Worm (Caenorhabditis elegans) whole organism, young adult: ENCODE data around the gene gck-4.

Experiments
- C06A6.2 ChIP-seq: fragments of 200-800 bp; sonication (Bioruptor generic); conservative IDR thresholded peaks from 2 replicates; pipeline ENCODE4 v1.3.6; 2022; ENCODE audit warnings: missing genetic modification characterization, missing compliant biosample characterization
- F22D6.2 ChIP-seq: sonication (generic microtip); optimal IDR thresholded peaks from 2 replicates; lab custom pipeline; 2016; ENCODE audit warnings: mild to moderate bottlenecking, missing genetic modification characterization, missing compliant biosample characterization
- F23B12.7 ChIP-seq: sonication (generic microtip); optimal IDR thresholded peaks from 2 replicates; lab custom pipeline; 2017; ENCODE audit warnings: missing genetic modification characterization, mild to moderate bottlenecking, missing compliant biosample characterization, antibody characterized with exemption, moderate library complexity; ENCODE audit not compliant: insufficient read depth
- Y53G8AR.9 ChIP-seq: fragments of 200-800 bp; sonication (Bioruptor generic); conservative IDR thresholded peaks from 2 replicates; pipeline ENCODE4 v1.3.6; 2022; ENCODE audit warnings: missing genetic modification reagents, missing genetic modification characterization, missing compliant biosample characterization
- akir-1 ChIP-seq: fragments of 200-800 bp; sonication (Bioruptor generic); optimal IDR thresholded peaks from 2 replicates; lab custom pipeline; 2018; ENCODE audit warnings: mild to moderate bottlenecking, missing genetic modification characterization, moderate library complexity, missing compliant biosample characterization
- ama-1 ChIP-seq, 3 experiments: fragments of 150-350 bp in 1 of 3; sonication (generic microtip) in 2 of 3; optimal IDR thresholded peaks; 2 replicates each; lab custom pipeline; 2014 to 2018; ENCODE audit warnings: missing biosample characterization in 2 of 3, missing genetic modification characterization in 2 of 3, missing genetic modification reagents in 2 of 3
- attf-3 ChIP-seq: fragments of 200-800 bp; sonication (Bioruptor generic); conservative IDR thresholded peaks from 2 replicates; pipeline ENCODE4 v1.3.6; 2022; ENCODE audit warnings: missing genetic modification reagents, missing genetic modification characterization, missing compliant biosample characterization
- attf-5 ChIP-seq: fragments of 200-800 bp; sonication (Bioruptor generic); optimal IDR thresholded peaks from 2 replicates; lab custom pipeline; 2018; ENCODE audit warnings: mild to moderate bottlenecking, missing genetic modification characterization, missing compliant biosample characterization
- bed-2 ChIP-seq: fragments of 200-800 bp; sonication (Bioruptor generic); IDR thresholded peaks from 2 replicates; pipeline ENCODE4 v1.3.6; 2022; ENCODE audit warnings: missing genetic modification reagents, missing genetic modification characterization, missing compliant biosample characterization
- cebp-1 ChIP-seq, 2 experiments: fragments of 200-800 bp in 1 of 2; sonication (Bioruptor generic) in 1 of 2; sonication (generic microtip) in 1 of 2; IDR thresholded peaks in 1 of 2; optimal IDR thresholded peaks in 1 of 2; 2 replicates each; pipeline versions ENCODE4 v1.3.6 to Lab custom; 2017 to 2022; ENCODE audit warnings: missing compliant biosample characterization in 2 of 2, missing genetic modification characterization in 2 of 2, mild to moderate bottlenecking in 1 of 2, missing genetic modification reagents in 1 of 2, moderate library complexity in 1 of 2
- ceh-58 ChIP-seq: fragments of 200-800 bp; sonication (Bioruptor generic); IDR thresholded peaks from 2 replicates; pipeline ENCODE4 v1.3.6; 2022; ENCODE audit warnings: missing genetic modification characterization, missing compliant biosample characterization
- dpl-1 ChIP-seq: fragments of 150-350 bp; optimal IDR thresholded peaks from 2 replicates; lab custom pipeline; 2014; ENCODE audit warnings: missing biosample characterization, missing genetic modification reagents, missing genetic modification characterization
- fkh-3 ChIP-seq: sonication (generic microtip); optimal IDR thresholded peaks from 2 replicates; lab custom pipeline; 2016; ENCODE audit warnings: mild to moderate bottlenecking, missing genetic modification characterization, missing compliant biosample characterization
- gei-17 ChIP-seq: fragments of 200-800 bp; sonication (Bioruptor generic); optimal IDR thresholded peaks from 2 replicates; lab custom pipeline; 2018; ENCODE audit warnings: mild to moderate bottlenecking, missing genetic modification characterization, missing compliant biosample characterization
- hlh-26 ChIP-seq: fragments of 200-800 bp; sonication (Bioruptor generic); conservative IDR thresholded peaks from 2 replicates; pipeline ENCODE4 v1.3.6; 2022; ENCODE audit warnings: missing genetic modification reagents, missing genetic modification characterization, missing compliant biosample characterization
- hmg-20 ChIP-seq: fragments of 200-800 bp; sonication (Bioruptor generic); IDR thresholded peaks from 2 replicates; pipeline ENCODE4 v1.3.6; 2022; ENCODE audit warnings: missing genetic modification reagents, missing genetic modification characterization, missing compliant biosample characterization
- let-526 ChIP-seq: fragments of 200-800 bp; sonication (Bioruptor generic); IDR thresholded peaks from 2 replicates; pipeline ENCODE4 v1.3.6; 2022; ENCODE audit warnings: missing genetic modification reagents, missing genetic modification characterization, missing compliant biosample characterization
- let-607 ChIP-seq, 2 experiments: fragments of 200-800 bp in 1 of 2; sonication (Bioruptor generic) in 1 of 2; sonication (generic microtip) in 1 of 2; optimal IDR thresholded peaks; 2 replicates each; lab custom pipeline; 2016 to 2018; ENCODE audit warnings: mild to moderate bottlenecking in 2 of 2, missing compliant biosample characterization in 2 of 2, missing genetic modification characterization in 2 of 2, moderate library complexity in 2 of 2, missing genotype in 1 of 2
- lin-26 ChIP-seq: fragments of 200-800 bp; sonication (Bioruptor generic); IDR thresholded peaks from 2 replicates; pipeline ENCODE4 v1.3.6; 2022; ENCODE audit warnings: missing genetic modification reagents, missing genetic modification characterization, missing compliant biosample characterization
- lin-40 ChIP-seq: sonication (generic microtip); optimal IDR thresholded peaks from 2 replicates; lab custom pipeline; 2016; ENCODE audit warnings: missing genetic modification characterization, mild to moderate bottlenecking, missing compliant biosample characterization, missing genotype, missing genetic modification reagents
- lsl-1 ChIP-seq: fragments of 200-800 bp; sonication (Bioruptor generic); optimal IDR thresholded peaks from 2 replicates; lab custom pipeline; 2018; ENCODE audit warnings: mild to moderate bottlenecking, missing genetic modification characterization, moderate library complexity, missing compliant biosample characterization
- lsy-27 ChIP-seq: sonication (generic microtip); optimal IDR thresholded peaks from 2 replicates; lab custom pipeline; 2017; ENCODE audit warnings: missing genetic modification characterization, mild to moderate bottlenecking, missing compliant biosample characterization, antibody characterized with exemption, missing genotype, borderline replicate concordance; ENCODE audit not compliant: insufficient read depth
- madf-6 ChIP-seq: fragments of 200-800 bp; sonication (Bioruptor generic); IDR thresholded peaks from 2 replicates; pipeline ENCODE4 v1.3.6; 2022; ENCODE audit warnings: missing genetic modification reagents, missing genetic modification characterization, missing compliant biosample characterization
- mes-4 ChIP-seq: sonication (generic microtip); optimal IDR thresholded peaks from 2 replicates; lab custom pipeline; 2016; ENCODE audit warnings: missing genotype, missing genetic modification characterization, missing compliant biosample characterization
- mxl-1 ChIP-seq: sonication (generic microtip); optimal IDR thresholded peaks from 2 replicates; lab custom pipeline; 2016; ENCODE audit warnings: missing genetic modification characterization, missing compliant biosample characterization
- nfyb-1 ChIP-seq: fragments of 200-800 bp; sonication (Bioruptor generic); IDR thresholded peaks from 2 replicates; pipeline ENCODE4 v1.3.6; 2022; ENCODE audit warnings: missing genetic modification reagents, missing genetic modification characterization, missing compliant biosample characterization
- nhr-120 ChIP-seq: fragments of 200-800 bp; sonication (Bioruptor generic); IDR thresholded peaks from 2 replicates; pipeline ENCODE4 v1.3.6; 2022; ENCODE audit warnings: missing genetic modification characterization, missing compliant biosample characterization
- nhr-179 ChIP-seq: sonication (generic microtip); optimal IDR thresholded peaks from 2 replicates; lab custom pipeline; 2016; ENCODE audit warnings: mild to moderate bottlenecking, missing genetic modification characterization, missing compliant biosample characterization
- nhr-27 ChIP-seq: fragments of 200-800 bp; sonication (Bioruptor generic); optimal IDR thresholded peaks from 2 replicates; lab custom pipeline; 2018; ENCODE audit warnings: mild to moderate bottlenecking, missing genetic modification characterization, moderate library complexity, missing compliant biosample characterization
- pha-4 ChIP-seq: fragments of 150-350 bp; sonication (generic microtip); optimal IDR thresholded peaks from 2 replicates; lab custom pipeline; 2014; ENCODE audit warnings: missing biosample characterization, missing genetic modification reagents, missing genetic modification characterization
- rec-8 ChIP-seq, 2 experiments: sonication (generic microtip); optimal IDR thresholded peaks; 2 replicates each; lab custom pipeline; 2016; ENCODE audit warnings: mild to moderate bottlenecking in 2 of 2, missing genetic modification characterization in 2 of 2, missing genetic modification reagents in 2 of 2, missing genotype in 2 of 2, missing biosample characterization in 1 of 2, missing compliant biosample characterization in 1 of 2, moderate library complexity in 1 of 2
- repo-1 ChIP-seq: sonication (generic microtip); optimal IDR thresholded peaks from 2 replicates; lab custom pipeline; 2017; ENCODE audit warnings: mild to moderate bottlenecking, missing genetic modification characterization, missing compliant biosample characterization
- sea-2 ChIP-seq: fragments of 200-800 bp; sonication (Bioruptor generic); IDR thresholded peaks from 2 replicates; pipeline ENCODE4 v1.3.6; 2022; ENCODE audit warnings: missing genetic modification characterization, missing compliant biosample characterization
- snpc-3.4 ChIP-seq: sonication (generic microtip); optimal IDR thresholded peaks from 2 replicates; lab custom pipeline; 2017; ENCODE audit warnings: missing genetic modification characterization, mild to moderate bottlenecking, missing compliant biosample characterization, antibody characterized with exemption, moderate library complexity, missing genotype, missing genetic modification reagents
- sptf-2 ChIP-seq: fragments of 200-800 bp; sonication (Bioruptor generic); optimal IDR thresholded peaks from 2 replicates; lab custom pipeline; 2018; ENCODE audit warnings: mild to moderate bottlenecking, missing genetic modification characterization, missing compliant biosample characterization
- tbp1 ChIP-seq: fragments of 200-800 bp; sonication (Bioruptor generic); optimal IDR thresholded peaks from 2 replicates; lab custom pipeline; 2018; ENCODE audit warnings: mild to moderate bottlenecking, missing genetic modification characterization, missing compliant biosample characterization
- ztf-25 ChIP-seq: fragments of 200-800 bp; sonication (Bioruptor generic); IDR thresholded peaks from 2 replicates; pipeline ENCODE4 v1.3.6; 2022; ENCODE audit warnings: missing genetic modification reagents, missing genetic modification characterization, missing compliant biosample characterization
- ztf-3 ChIP-seq: fragments of 200-800 bp; sonication (Bioruptor generic); optimal IDR thresholded peaks from 2 replicates; lab custom pipeline; 2018; ENCODE audit warnings: mild to moderate bottlenecking, missing genetic modification characterization, missing compliant biosample characterization

Gene gck-4

ce11 chrX:13655769-13656168 is 21.2 kb upstream of the gck-4 start (continued):
- no peak for TF ChIP-seq lin-40 (tag; lab: Kevin White, UChicago)
- no peak for TF ChIP-seq F23B12.7 (tag; lab: Kevin White, UChicago)
- TF ChIP-seq mes-4 (tag; lab: Kevin White, UChicago) = no peak
- TF ChIP-seq lin-26 (GFP tag; lab: Robert Waterston, UW) = peak; percentile 76

ce11 chrX:13660206-13660605 is 16.8 kb upstream of the gck-4 start, which contains the start of gene C04A11.1:
TSS of gene C04A11.1 (plus strand) at chrX:13660506.
- TF ChIP-seq nhr-179 (tag; lab: Kevin White, UChicago) (no peak), gei-17 (GFP tag; lab: Kevin White, UChicago) (no peak), attf-5 (GFP tag; lab: Kevin White, UChicago) (no peak), pha-4 (tag; lab: Kevin White, UChicago) (no peak), fkh-3 (tag; lab: Kevin White, UChicago) (no peak), attf-3 (GFP tag; lab: Robert Waterston, UW) (no peak), ztf-3 (GFP tag; lab: Kevin White, UChicago) (no peak), rec-8 (tag; optimal IDR thresholded peaks at IDR 0.05; lab: Kevin White, UChicago) (no peak), mes-4 (tag; lab: Kevin White, UChicago) (no peak), repo-1 (tag; lab: Kevin White, UChicago) (no peak), nfyb-1 (GFP tag; lab: Robert Waterston, UW) (no peak), ama-1 (optimal IDR thresholded peaks at IDR 0.05; lab: Kevin White, UChicago) (no peak), ama-1 (GFP tag; optimal IDR thresholded peaks at IDR 0.05; lab: Kevin White, UChicago) (no peak)

- TF ChIP-seq nhr-120 = no peak
- TF ChIP-seq hlh-26 (GFP tag; lab: Robert Waterston, UW) = no peak
- TF ChIP-seq akir-1 (GFP tag; lab: Kevin White, UChicago) = no peak
- TF ChIP-seq cebp-1 (GFP tag; IDR thresholded peaks at IDR 0.05; lab: Robert Waterston, UW) = no peak
- TF ChIP-seq cebp-1 (tag; optimal IDR thresholded peaks at IDR 0.05; lab: Kevin White, UChicago) = peak; percentile 52
- TF ChIP-seq gei-17 (GFP tag; lab: Kevin White, UChicago) = no peak
- no peak for TF ChIP-seq mxl-1
Measured at ce11 chrX:13663641-13664633, 13.1 kb upstream of the gck-4 start, which contains the start of gene C04A11.5. TSS of gene C04A11.5 (plus strand) at chrX:13664583.

- TF ChIP-seq madf-6 (peak; percentile 77; the same call in 1 of the 2 replicates), bed-2 (GFP tag; lab: Robert Waterston, UW) (peak; percentile 65; the same call in 1 of the 2 replicates), ztf-25 (GFP tag; lab: Robert Waterston, UW) (peak; percentile 92), lsy-27 (tag; lab: Kevin White, UChicago) (peak; percentile 73), ceh-58 (GFP tag; lab: Robert Waterston, UW) (0 out of 2 replicates have a peak, but pooled peaks have one; percentile 68), nhr-27 (tag; lab: Kevin White, UChicago) (peak; percentile 79), sea-2 (GFP tag; lab: Robert Waterston, UW) (peak; percentile 89), F22D6.2 (tag; lab: Kevin White, UChicago) (peak; percentile 75), mes-4 (tag; lab: Kevin White, UChicago) (peak; percentile 94), C06A6.2 (GFP tag; lab: Robert Waterston, UW) (peak; percentile 55; the same call in 1 of the 2 replicates), let-607 (tag; optimal IDR thresholded peaks at IDR 0.05; lab: Kevin White, UChicago) (peak; percentile 65 to 83), snpc-3.4 (tag; lab: Kevin White, UChicago) (peak; percentile 86), lsl-1 (peak; percentile 32), let-526 (peak; percentile 82), ama-1 (optimal IDR thresholded peaks at IDR 0.05; lab: Kevin White, UChicago) (peak; percentile 47), ama-1 (GFP tag; optimal IDR thresholded peaks at IDR 0.05; lab: Kevin White, UChicago) (peak; percentile 68 to 95), hlh-26 (GFP tag; lab: Robert Waterston, UW) (peak; percentile 77; the same call in 1 of the 2 replicates), sptf-2 (GFP tag; lab: Kevin White, UChicago) (peak; percentile 88), hmg-20 (GFP tag; lab: Robert Waterston, UW) (peak; percentile 91), dpl-1 (GFP tag; lab: Kevin White, UChicago) (peak; percentile 12), Y53G8AR.9 (peak; percentile 74; the same call in 1 of the 2 replicates), tbp1 (GFP tag; lab: Kevin White, UChicago) (peak; percentile 98)
Measured at ce11 chrX:13665447-13665846, 11.5 kb upstream of the gck-4 start.
